Worm (Caenorhabditis elegans): Measurements from ENCODE around the gene zmp-6.

DNA sequence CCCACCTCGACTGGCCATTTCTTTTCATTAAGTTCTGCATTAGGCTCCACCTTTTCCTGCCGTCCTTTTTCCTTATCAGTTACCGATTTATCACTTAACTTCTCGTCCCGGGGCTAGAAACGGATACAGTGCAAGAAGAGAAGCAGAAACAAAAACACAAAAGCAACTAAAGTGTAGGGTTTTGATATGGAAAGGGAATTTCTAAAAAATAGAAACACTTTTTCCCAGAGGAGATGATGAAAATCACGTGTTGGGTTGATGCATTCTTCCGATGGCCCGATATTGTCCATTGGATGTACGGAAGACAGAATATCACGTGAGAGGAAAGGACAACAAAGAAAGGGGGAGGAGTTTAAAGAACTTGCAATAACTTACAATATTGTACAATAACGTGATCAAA is 25.2 kb upstream of the zmp-6 start:
- no peak for TF ChIP-seq odd-2 (tag; optimal IDR thresholded peaks at IDR 0.05)
- no peak for TF ChIP-seq fkh-10 (GFP tag; optimal IDR thresholded peaks at IDR 0.05)
- TF ChIP-seq ttx-3 (tag; optimal IDR thresholded peaks at IDR 0.05): no peak
- TF ChIP-seq ceh-45 (GFP tag; IDR thresholded peaks at IDR 0.05): no peak
- TF ChIP-seq nhr-11 (tag; optimal IDR thresholded peaks at IDR 0.05): no peak
- no peak for TF ChIP-seq nfya-1 (tag; optimal IDR thresholded peaks at IDR 0.05)
- TF ChIP-seq elt-2 (tag; optimal IDR thresholded peaks at IDR 0.05): no peak
- TF ChIP-seq ref-2 (tag; optimal IDR thresholded peaks at IDR 0.05): no peak
- TF ChIP-seq rnt-1 (tag; optimal IDR thresholded peaks at IDR 0.05): no peak
- no peak for TF ChIP-seq lin-11 (tag; optimal IDR thresholded peaks at IDR 0.05)
- no peak for TF ChIP-seq ama-1 (optimal IDR thresholded peaks at IDR 0.05)
- TF ChIP-seq sox-4 (tag; optimal IDR thresholded peaks at IDR 0.05): no peak
- no peak for TF ChIP-seq fax-1 (tag; optimal IDR thresholded peaks at IDR 0.05)
- no peak for TF ChIP-seq ceh-9 (tag; optimal IDR thresholded peaks at IDR 0.05)
